Worm (Caenorhabditis elegans) whole organism, early embryonic: Measurements from ENCODE around the gene flp-24.

Experiments
- ama-1 ChIP-seq: fragments of 150-350 bp; optimal IDR thresholded peaks from 2 replicates; lab custom pipeline; 2014
- ceh-13 ChIP-seq: fragments of 200-800 bp; sonication (Bioruptor generic); optimal IDR thresholded peaks from 2 replicates; lab custom pipeline; 2018; ENCODE audit warnings: mild to moderate bottlenecking, missing genetic modification characterization, missing compliant biosample characterization
- ets-7 ChIP-seq: sonication (generic microtip); optimal IDR thresholded peaks from 2 replicates; lab custom pipeline; 2016; ENCODE audit warnings: missing genotype, missing genetic modification characterization, missing compliant biosample characterization
- flt-1 ChIP-seq: fragments of 200-800 bp; sonication (Bioruptor generic); IDR thresholded peaks from 2 replicates; pipeline ENCODE4 v1.3.6; 2022; ENCODE audit warnings: missing genetic modification characterization, missing compliant biosample characterization
- hmbx-1 ChIP-seq: sonication (generic microtip); optimal IDR thresholded peaks from 2 replicates; lab custom pipeline; 2016; ENCODE audit warnings: mild to moderate bottlenecking, missing genetic modification characterization, missing compliant biosample characterization
- hmg-4 ChIP-seq: fragments of 200-800 bp; sonication (Bioruptor generic); optimal IDR thresholded peaks from 2 replicates; lab custom pipeline; 2018; ENCODE audit warnings: mild to moderate bottlenecking, missing genetic modification characterization, missing compliant biosample characterization
- hnd-1 ChIP-seq: sonication (generic microtip); optimal IDR thresholded peaks from 2 replicates; lab custom pipeline; 2016; ENCODE audit warnings: missing genetic modification characterization, missing compliant biosample characterization
- pes-1 ChIP-seq: fragments of 200-800 bp; sonication (Bioruptor generic); IDR thresholded peaks from 2 replicates; pipeline ENCODE4 v1.3.6; 2022; ENCODE audit warnings: missing genetic modification reagents, missing genetic modification characterization, missing compliant biosample characterization
- scrt-1 ChIP-seq: fragments of 200-800 bp; sonication (Bioruptor generic); IDR thresholded peaks from 2 replicates; pipeline ENCODE4 v1.3.6; 2022; ENCODE audit warnings: missing genetic modification characterization, missing compliant biosample characterization
- sea-1 ChIP-seq: fragments of 200-800 bp; sonication (Bioruptor generic); conservative IDR thresholded peaks from 2 replicates; pipeline ENCODE4 v1.3.6; 2022; ENCODE audit warnings: missing genetic modification characterization, missing compliant biosample characterization

DNA sequence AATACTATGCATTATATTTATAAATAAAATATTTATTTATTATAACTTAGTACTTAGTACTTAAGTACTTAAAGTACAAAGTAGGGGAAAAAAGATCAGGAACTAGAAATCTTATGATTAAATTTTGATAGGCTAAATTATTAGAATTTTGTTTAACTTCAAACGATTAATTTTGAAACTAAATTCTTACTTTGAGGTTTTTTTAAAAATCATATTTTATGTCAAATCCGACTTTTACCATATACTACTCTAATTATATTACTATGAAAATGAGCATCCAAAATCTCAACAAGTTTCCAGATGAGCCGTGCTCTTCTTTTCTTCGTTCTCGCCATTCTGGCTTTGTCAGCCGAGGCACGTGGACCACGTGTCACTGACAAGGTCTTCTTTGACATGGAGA is 48.2 kb downstream of the flp-24 start, which contains the start of gene cyn-6:
- TF ChIP-seq ama-1: no peak
- no peak for TF ChIP-seq hmbx-1 (tag; lab: Kevin White, UChicago)
- no peak for TF ChIP-seq hmg-4 (GFP tag; lab: Kevin White, UChicago)
- TF ChIP-seq pes-1: no peak
- no peak for TF ChIP-seq hnd-1 (tag; lab: Kevin White, UChicago)
- TF ChIP-seq flt-1: no peak
- no peak for TF ChIP-seq scrt-1 (GFP tag; lab: Robert Waterston, UW)
- no peak for TF ChIP-seq ceh-13 (GFP tag; lab: Kevin White, UChicago)
- TF ChIP-seq ets-7 (tag; lab: Kevin White, UChicago): no peak
- no peak for TF ChIP-seq sea-1 (GFP tag; lab: Robert Waterston, UW)
